Fruit fly (Drosophila melanogaster): Measurements from ENCODE around the gene CG13998.

DNA sequence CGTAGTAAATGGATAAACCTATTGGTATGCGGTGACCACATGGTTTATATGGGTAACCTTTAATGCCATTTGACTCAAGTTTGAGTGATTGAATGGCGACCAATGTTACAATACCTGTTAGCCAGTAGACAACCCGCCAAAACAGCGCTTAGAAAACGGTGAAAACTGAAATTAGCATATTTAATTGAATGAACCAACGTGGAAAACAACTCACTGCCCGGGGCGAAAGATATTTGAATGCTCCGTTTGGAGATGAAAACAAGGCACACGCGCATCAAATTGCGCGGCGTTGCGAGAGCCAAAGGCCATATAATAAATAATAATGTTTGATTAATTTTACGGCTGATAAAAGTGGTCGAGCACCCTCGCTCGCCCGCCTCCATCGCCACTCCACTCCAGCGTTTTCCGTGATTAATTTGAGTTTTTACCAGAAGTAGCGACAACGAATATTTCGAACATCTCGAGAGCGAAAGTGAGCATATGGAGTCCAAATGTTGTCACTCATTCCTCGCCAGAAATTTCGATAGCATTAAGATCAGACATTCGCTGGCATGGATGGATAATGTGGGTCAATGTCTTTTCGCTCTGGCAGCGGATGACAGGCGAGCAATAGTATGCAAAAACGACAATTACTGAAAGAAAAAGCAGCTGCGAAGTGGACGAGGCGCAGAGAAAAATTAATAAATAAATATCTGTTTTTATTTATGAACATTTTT is 14.6 kb upstream of the CG13998 start:
- TF ChIP-seq cwo (GFP tag; optimal IDR thresholded peaks at IDR 0.05): no peak
- no peak for TF ChIP-seq Eip74EF (GFP tag; optimal IDR thresholded peaks at IDR 0.05)

All from whole organism, embryonic.